Worm (Caenorhabditis elegans) whole organism, L4 larva: ENCODE results near the gene C49C3.6.

Source experiments
- D1046.2 ChIP-seq: fragments of 200-800 bp; sonication (Bioruptor generic); IDR thresholded peaks from 2 replicates; pipeline ENCODE4 v1.3.6; 2022; ENCODE audit warnings: missing genetic modification characterization, missing compliant biosample characterization
- ces-1 ChIP-seq: fragments of 150-350 bp; sonication (generic microtip); optimal IDR thresholded peaks from 4 replicates; lab custom pipeline; 2014; ENCODE audit warnings: missing biosample characterization, missing genetic modification reagents, missing genetic modification characterization
- lin-13 ChIP-seq: fragments of 150-350 bp; optimal IDR thresholded peaks from 2 replicates; lab custom pipeline; 2014; ENCODE audit warnings: missing biosample characterization, missing genetic modification reagents, missing genetic modification characterization
- nhr-237 ChIP-seq: sonication (generic microtip); optimal IDR thresholded peaks from 2 replicates; lab custom pipeline; 2017; ENCODE audit warnings: missing biosample characterization, missing genetic modification characterization
- nhr-77 ChIP-seq: fragments of 150-350 bp; optimal IDR thresholded peaks from 2 replicates; lab custom pipeline; 2014; ENCODE audit warnings: missing biosample characterization, missing genetic modification characterization
- pha-4 ChIP-seq, 2 experiments: fragments of 150-350 bp in 1 of 2; fragments of 200-800 bp in 1 of 2; sonication (Bioruptor generic) in 1 of 2; IDR thresholded peaks in 1 of 2; optimal IDR thresholded peaks in 1 of 2; 2 replicates each; pipeline versions ENCODE4 v1.3.6 to Lab custom; 2014 to 2022; ENCODE audit warnings: missing genetic modification characterization in 2 of 2, missing genetic modification reagents in 2 of 2, missing biosample characterization in 1 of 2, missing compliant biosample characterization in 1 of 2
- snpc-4 ChIP-seq: fragments of 150-350 bp; optimal IDR thresholded peaks from 2 replicates; lab custom pipeline; 2014; ENCODE audit warnings: missing biosample characterization, missing genetic modification characterization
- ztf-11 ChIP-seq: fragments of 150-350 bp; optimal IDR thresholded peaks from 2 replicates; lab custom pipeline; 2014; ENCODE audit warnings: missing biosample characterization, missing genetic modification characterization

ce11 chrIV:17342667-17343066, 11.3 kb downstream of the C49C3.6 start, which contains the start of gene C49C3.21:
- TF ChIP-seq nhr-237, result no peak
- no peak for TF ChIP-seq ztf-11 (tag; lab: Kevin White, UChicago)
- no peak for TF ChIP-seq nhr-77 (tag; lab: Kevin White, UChicago)
- TF ChIP-seq pha-4 (GFP tag; IDR thresholded peaks at IDR 0.05; lab: Robert Waterston, UW), result no peak
- TF ChIP-seq pha-4 (tag; optimal IDR thresholded peaks at IDR 0.05; lab: Kevin White, UChicago), result no peak
- TF ChIP-seq D1046.2 (GFP tag; lab: Robert Waterston, UW), result no peak
- no peak for TF ChIP-seq snpc-4 (tag; lab: Kevin White, UChicago)
- no peak for TF ChIP-seq lin-13
- TF ChIP-seq ces-1, result no peak
